Fruit fly (Drosophila melanogaster) whole organism, adult: Measurements from ENCODE around the gene CG32320.

Experiments used
- CG11617 ChIP-seq: fragments of 200-800 bp; sonication (Bioruptor generic); optimal IDR thresholded peaks from 2 replicates; lab custom pipeline; 2017; ENCODE audit warnings: mild to moderate bottlenecking, missing biosample characterization, missing genetic modification reagents, missing genetic modification characterization
- CG12768 ChIP-seq: fragments of 200-800 bp; sonication (Bioruptor generic); optimal IDR thresholded peaks from 2 replicates; lab custom pipeline; 2017; ENCODE audit warnings: missing biosample characterization, missing genetic modification characterization, mild to moderate bottlenecking, moderate library complexity, missing genetic modification reagents
- CG14711 ChIP-seq: fragments of 200-800 bp; sonication (Bioruptor generic); optimal IDR thresholded peaks from 2 replicates; lab custom pipeline; 2018; ENCODE audit warnings: missing biosample characterization, mild to moderate bottlenecking, missing genetic modification characterization, moderate library complexity
- CG1620 ChIP-seq: fragments of 200-800 bp; sonication (Bioruptor generic); optimal IDR thresholded peaks from 2 replicates; lab custom pipeline; 2016; ENCODE audit warnings: missing biosample characterization, missing genetic modification characterization
- CG33017 ChIP-seq: fragments of 200-800 bp; sonication (Bioruptor generic); optimal IDR thresholded peaks from 2 replicates; lab custom pipeline; 2018; ENCODE audit warnings: missing biosample characterization, mild to moderate bottlenecking, missing genetic modification characterization, moderate library complexity
- CG5204 ChIP-seq: fragments of 200-800 bp; sonication (Bioruptor generic); optimal IDR thresholded peaks from 2 replicates; lab custom pipeline; 2016; ENCODE audit warnings: missing biosample characterization, missing genetic modification characterization
- CG7045 ChIP-seq: fragments of 200-800 bp; sonication (Bioruptor generic); optimal IDR thresholded peaks from 2 replicates; lab custom pipeline; 2017; ENCODE audit warnings: missing biosample characterization, mild to moderate bottlenecking, missing genetic modification characterization
- CG7101 ChIP-seq: fragments of 200-800 bp; sonication (Bioruptor generic); optimal IDR thresholded peaks from 2 replicates; lab custom pipeline; 2018; ENCODE audit warnings: missing biosample characterization, mild to moderate bottlenecking, missing genetic modification characterization, moderate library complexity
- Clk ChIP-seq: fragments of 200-800 bp; sonication (Bioruptor generic); optimal IDR thresholded peaks from 2 replicates; lab custom pipeline; 2017; ENCODE audit warnings: missing biosample characterization, missing genetic modification characterization
- Crg-1 ChIP-seq: fragments of 200-800 bp; sonication (Bioruptor generic); optimal IDR thresholded peaks from 2 replicates; lab custom pipeline; 2016; ENCODE audit warnings: missing biosample characterization, missing genetic modification characterization
- Hr96 ChIP-seq: fragments of 200-800 bp; sonication (Bioruptor generic); optimal IDR thresholded peaks from 2 replicates; lab custom pipeline; 2016; ENCODE audit warnings: missing biosample characterization, missing genetic modification characterization
- Mnt ChIP-seq: fragments of 200-800 bp; sonication (Bioruptor generic); optimal IDR thresholded peaks from 2 replicates; lab custom pipeline; 2016; ENCODE audit warnings: missing biosample characterization, mild to moderate bottlenecking, missing genetic modification characterization
- bab1 ChIP-seq: fragments of 200-800 bp; sonication (Bioruptor generic); optimal IDR thresholded peaks from 3 replicates; lab custom pipeline; 2019; ENCODE audit warnings: missing biosample characterization, mild to moderate bottlenecking, missing genetic modification characterization, moderate library complexity
- cic ChIP-seq: fragments of 200-800 bp; sonication (Bioruptor generic); optimal IDR thresholded peaks from 2 replicates; lab custom pipeline; 2017; ENCODE audit warnings: missing biosample characterization, mild to moderate bottlenecking, missing genetic modification characterization, moderate library complexity
- cnc ChIP-seq, 2 experiments: fragments of >200 bp; optimal IDR thresholded peaks; 2 replicates each; lab custom pipeline; 2017
- kay ChIP-seq: fragments of 200-800 bp; sonication (Bioruptor generic); peaks from one replicate; lab custom pipeline; 2016; ENCODE audit warnings: missing biosample characterization, missing genetic modification characterization, borderline replicate concordance
- ovo ChIP-seq: fragments of 200-800 bp; sonication (Bioruptor generic); optimal IDR thresholded peaks from 2 replicates; lab custom pipeline; 2016; ENCODE audit warnings: missing biosample characterization, missing genetic modification characterization
- pad ChIP-seq: fragments of 200-800 bp; sonication (Bioruptor generic); optimal IDR thresholded peaks from 3 replicates; lab custom pipeline; 2017; ENCODE audit warnings: missing biosample characterization, missing genetic modification characterization, mild to moderate bottlenecking, moderate library complexity, missing genetic modification reagents
- tj ChIP-seq: fragments of 200-800 bp; sonication (Bioruptor generic); optimal IDR thresholded peaks from 3 replicates; lab custom pipeline; 2017; ENCODE audit warnings: missing biosample characterization, mild to moderate bottlenecking, missing genetic modification characterization, moderate library complexity
- toe ChIP-seq: fragments of 200-800 bp; sonication (Bioruptor generic); optimal IDR thresholded peaks from 2 replicates; lab custom pipeline; 2016; ENCODE audit warnings: missing biosample characterization, missing genetic modification characterization

The CG32320 gene

DNA sequence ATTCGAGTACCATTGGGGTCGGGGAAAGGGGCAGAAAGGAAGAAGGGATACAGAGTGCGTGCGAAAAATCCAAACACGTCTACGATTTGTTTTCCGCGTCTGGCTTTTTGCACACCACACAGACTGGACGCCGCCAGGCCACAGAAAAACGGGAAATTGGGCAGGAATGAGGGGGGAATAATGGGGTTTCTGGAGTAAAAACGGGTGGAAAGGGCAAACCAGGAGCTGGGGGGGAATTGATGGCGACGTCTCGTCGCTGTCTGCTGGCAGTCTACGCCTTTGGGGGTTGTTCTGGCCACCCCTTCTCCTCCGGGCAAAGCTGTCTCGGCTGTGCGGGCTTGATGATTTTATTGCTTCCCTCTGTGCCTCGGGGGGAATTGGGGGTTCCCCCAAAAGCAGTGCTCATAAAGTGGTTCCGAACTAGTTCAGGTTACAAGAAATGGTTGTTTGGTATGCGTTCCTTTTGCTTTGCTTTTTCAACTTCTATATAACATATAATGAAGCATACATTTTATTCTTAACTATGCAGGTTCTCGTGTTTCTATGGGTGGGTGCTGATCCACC is 12.6 kb upstream of the CG32320 start:
- TF ChIP-seq Mnt = no peak
- no peak for TF ChIP-seq CG1620
- TF ChIP-seq CG14711 = no peak
- TF ChIP-seq Crg-1 (GFP tag; lab: Kevin White, UChicago) = no peak
- no peak for TF ChIP-seq CG12768 (GFP tag; lab: Kevin White, UChicago)
- no peak for TF ChIP-seq tj (GFP tag; lab: Kevin White, UChicago)
- no peak for TF ChIP-seq cic (GFP tag; lab: Kevin White, UChicago)
- no peak for TF ChIP-seq CG11617 (GFP tag; lab: Kevin White, UChicago)
- TF ChIP-seq kay (GFP tag; lab: Kevin White, UChicago) = no peak
- no peak for TF ChIP-seq Clk (GFP tag; lab: Kevin White, UChicago)
- TF ChIP-seq CG7101 (tag; lab: Kevin White, UChicago) = no peak
- TF ChIP-seq bab1 (GFP tag; lab: Kevin White, UChicago) = no peak
- TF ChIP-seq Hr96 = no peak
- no peak for TF ChIP-seq CG33017 (tag; lab: Kevin White, UChicago)
- TF ChIP-seq CG7045 (GFP tag; lab: Kevin White, UChicago) = no peak
- no peak for TF ChIP-seq toe (GFP tag; lab: Kevin White, UChicago)

DNA sequence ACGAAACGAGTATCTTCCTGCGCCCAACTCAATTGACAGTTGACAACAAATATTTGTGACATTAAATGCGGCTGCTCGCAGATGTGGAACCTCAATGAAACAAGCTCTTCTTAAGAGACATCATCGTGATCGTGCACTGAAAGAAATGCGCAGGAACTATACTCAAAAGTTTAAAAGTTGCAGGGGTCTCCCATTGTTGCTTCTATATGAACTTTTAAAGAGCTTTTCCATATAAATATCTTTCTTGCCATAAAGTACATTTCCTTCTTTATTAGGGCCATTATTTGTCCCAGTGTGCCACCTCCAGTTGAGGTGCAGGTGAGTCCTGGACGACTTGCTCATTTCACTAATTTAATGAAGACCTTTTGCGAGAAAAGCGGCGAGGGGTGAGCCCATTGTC is 10.3 kb upstream of the CG32320 start:
- no peak for TF ChIP-seq CG7101 (tag; lab: Kevin White, UChicago)
- no peak for TF ChIP-seq CG14711
- no peak for TF ChIP-seq ovo (GFP tag; lab: Kevin White, UChicago)
- TF ChIP-seq Clk (GFP tag; lab: Kevin White, UChicago) = no peak
- TF ChIP-seq CG1620 = no peak
- no peak for TF ChIP-seq CG12768 (GFP tag; lab: Kevin White, UChicago)
- no peak for TF ChIP-seq cic (GFP tag; lab: Kevin White, UChicago)
- TF ChIP-seq tj (GFP tag; lab: Kevin White, UChicago) = no peak
- TF ChIP-seq CG33017 (tag; lab: Kevin White, UChicago) = no peak

DNA sequence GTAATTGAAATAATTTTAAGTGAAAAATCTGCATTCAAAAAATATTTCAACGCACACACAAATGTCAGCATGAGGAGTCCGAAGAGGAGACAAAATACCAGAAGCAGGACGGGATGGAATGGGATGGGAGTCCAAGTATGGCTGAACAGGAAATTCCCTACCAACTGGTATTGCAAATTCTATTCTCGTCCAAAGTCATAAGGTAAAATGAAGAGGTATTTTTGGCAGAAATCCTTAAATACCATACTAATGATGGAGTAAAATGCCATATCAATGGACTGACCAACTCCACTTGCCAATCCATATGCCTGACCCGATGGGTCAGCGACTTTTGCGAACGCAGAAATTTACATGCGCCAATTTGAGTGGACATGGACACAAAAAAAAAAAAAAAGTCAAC is 9.5 kb upstream of the CG32320 start:
- TF ChIP-seq Mnt (no peak), CG7101 (tag; lab: Kevin White, UChicago) (no peak), tj (GFP tag; lab: Kevin White, UChicago) (no peak), Crg-1 (GFP tag; lab: Kevin White, UChicago) (no peak), CG1620 (no peak), CG5204 (GFP tag; lab: Kevin White, UChicago) (no peak), CG12768 (GFP tag; lab: Kevin White, UChicago) (no peak), CG14711 (no peak), Hr96 (no peak)

DNA sequence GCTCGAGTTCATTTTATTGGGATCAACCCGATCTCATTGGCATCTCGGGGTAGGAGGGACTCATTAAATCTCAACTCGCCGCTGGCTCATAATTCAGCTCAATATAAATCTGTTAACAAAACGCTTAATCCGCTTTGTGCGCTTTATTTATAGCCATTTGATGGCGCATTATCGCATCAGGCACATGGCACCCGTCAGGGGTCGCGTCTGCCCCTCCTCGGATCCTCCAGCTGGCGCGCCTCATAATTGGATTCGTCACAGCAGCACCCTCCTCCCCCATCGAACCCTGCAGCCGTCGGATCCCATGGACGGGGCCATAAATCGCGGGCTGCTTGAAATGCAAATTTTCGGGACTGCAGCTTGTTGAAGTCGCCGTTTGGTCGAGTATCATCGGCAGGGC is 8.0 kb upstream of the CG32320 start:
- no peak for TF ChIP-seq CG5204 (GFP tag; lab: Kevin White, UChicago)
- no peak for TF ChIP-seq CG7101 (tag; lab: Kevin White, UChicago)
- TF ChIP-seq CG11617 (GFP tag; lab: Kevin White, UChicago) = no peak
- no peak for TF ChIP-seq Crg-1 (GFP tag; lab: Kevin White, UChicago)
- TF ChIP-seq Clk (GFP tag; lab: Kevin White, UChicago) = no peak
- TF ChIP-seq tj (GFP tag; lab: Kevin White, UChicago) = no peak
- no peak for TF ChIP-seq ovo (GFP tag; lab: Kevin White, UChicago)
- TF ChIP-seq CG14711 = no peak
- TF ChIP-seq CG7045 (GFP tag; lab: Kevin White, UChicago) = no peak
- no peak for TF ChIP-seq Mnt
- no peak for TF ChIP-seq cic (GFP tag; lab: Kevin White, UChicago)
- TF ChIP-seq Hr96 = no peak
- no peak for TF ChIP-seq CG12768 (GFP tag; lab: Kevin White, UChicago)
- no peak for TF ChIP-seq kay (GFP tag; lab: Kevin White, UChicago)
- TF ChIP-seq toe (GFP tag; lab: Kevin White, UChicago) = no peak
- TF ChIP-seq CG33017 (tag; lab: Kevin White, UChicago) = no peak
- no peak for TF ChIP-seq bab1 (GFP tag; lab: Kevin White, UChicago)
- no peak for TF ChIP-seq pad
- no peak for TF ChIP-seq CG1620

DNA sequence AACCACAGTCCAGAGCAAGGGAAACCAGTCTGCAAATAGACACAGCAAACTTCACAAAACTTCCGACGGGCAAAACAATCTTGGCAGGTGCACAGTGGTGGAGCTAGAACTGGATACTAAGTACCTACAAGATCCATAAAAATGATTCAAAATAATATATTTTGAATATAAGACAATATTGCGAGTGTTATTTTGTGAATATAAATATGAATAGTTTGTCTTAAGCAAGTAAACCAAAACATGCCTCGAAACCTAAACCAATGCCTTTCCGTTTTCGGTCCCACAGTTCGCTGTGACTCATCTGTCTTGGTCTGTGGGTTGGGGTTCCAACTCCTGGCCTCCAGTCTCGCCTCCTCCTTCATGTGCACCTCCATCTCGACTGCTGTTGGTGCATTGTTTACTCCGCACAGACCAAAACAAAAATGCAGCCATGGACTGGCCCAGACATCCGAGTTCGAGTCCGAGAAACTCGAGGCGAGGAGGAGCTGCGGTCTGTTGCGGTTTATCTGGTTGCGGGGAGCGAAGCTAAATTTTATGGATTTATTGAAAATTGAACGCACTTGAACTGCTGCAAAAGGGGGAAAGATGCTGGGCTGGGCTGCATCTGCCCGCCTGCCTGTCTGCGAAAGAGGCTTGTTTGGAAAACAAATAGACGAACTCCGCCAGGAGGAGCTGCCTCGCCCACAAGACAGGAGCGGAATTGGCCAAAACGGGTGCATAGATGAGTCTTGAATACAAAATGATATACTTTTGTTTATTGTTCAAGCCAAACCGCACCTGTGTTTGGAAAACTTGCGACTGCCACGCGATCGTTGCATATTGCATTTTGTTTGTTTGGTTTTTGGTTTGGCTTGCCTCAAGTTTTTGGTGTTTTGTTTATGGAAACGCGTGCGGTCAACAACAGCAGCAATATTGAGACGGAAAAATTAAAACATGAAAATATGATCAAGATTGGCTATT is 6.1 kb upstream of the CG32320 start:
- TF ChIP-seq CG14711 (no peak), ovo (GFP tag; lab: Kevin White, UChicago) (no peak), Hr96 (no peak), cic (GFP tag; lab: Kevin White, UChicago) (no peak), Mnt (no peak), bab1 (GFP tag; lab: Kevin White, UChicago) (no peak), toe (GFP tag; lab: Kevin White, UChicago) (no peak), CG5204 (GFP tag; lab: Kevin White, UChicago) (no peak), cnc (optimal IDR thresholded peaks at IDR 0.05; lab: Kevin White, UChicago) (no peak), CG1620 (no peak)

DNA sequence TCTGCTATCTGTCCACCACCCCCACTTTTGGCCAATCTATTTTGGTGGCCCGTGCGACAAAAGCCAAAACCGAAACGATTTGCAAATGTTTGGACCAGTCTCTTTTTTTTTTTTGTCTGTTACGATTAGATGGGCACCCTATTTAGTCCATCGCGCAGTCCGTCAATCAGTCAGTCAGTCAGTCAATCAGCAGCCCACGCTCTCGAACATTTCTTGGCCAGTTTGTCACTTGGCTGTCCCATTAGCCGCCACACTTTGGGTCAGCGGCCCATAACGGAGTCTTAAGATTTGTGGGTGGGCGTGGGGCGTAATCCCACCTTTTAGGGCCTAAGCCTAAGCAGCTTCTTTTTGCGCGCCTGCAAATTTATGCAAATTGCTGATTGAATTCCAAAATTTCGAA is 3.9 kb upstream of the CG32320 start:
- TF ChIP-seq cnc (optimal IDR thresholded peaks at IDR 0.05; lab: Kevin White, UChicago) (no peak), tj (GFP tag; lab: Kevin White, UChicago) (no peak), CG11617 (GFP tag; lab: Kevin White, UChicago) (no peak), bab1 (GFP tag; lab: Kevin White, UChicago) (no peak), pad (no peak), CG33017 (tag; lab: Kevin White, UChicago) (no peak), Clk (GFP tag; lab: Kevin White, UChicago) (no peak), CG7045 (GFP tag; lab: Kevin White, UChicago) (no peak), CG1620 (no peak)
